Worm (Caenorhabditis elegans): Measurements from ENCODE around the gene vps-26.

vps-26 gene

DNA sequence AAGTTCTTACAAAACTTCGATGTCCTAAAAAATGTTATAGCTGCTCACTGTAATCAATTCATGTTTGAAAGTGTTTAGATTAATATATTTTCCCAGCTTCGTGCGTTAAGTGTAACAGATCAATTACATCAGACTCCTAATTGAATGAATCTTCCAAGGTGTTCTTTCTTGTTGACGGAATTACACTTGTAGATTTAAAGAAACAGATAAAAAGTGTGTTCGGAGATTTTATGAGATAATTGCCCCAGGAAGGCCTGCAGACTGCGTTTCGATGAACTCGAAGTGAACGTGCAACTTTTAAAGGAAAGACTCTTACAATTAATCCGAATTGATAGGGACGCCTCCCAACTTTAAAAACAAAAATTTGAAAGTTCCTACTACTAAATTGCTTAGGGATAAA lies 52.0 kb downstream of the vps-26 start:
- TF ChIP-seq nhr-76 (tag; optimal IDR thresholded peaks at IDR 0.05) (no peak), sem-2 (GFP tag; optimal IDR thresholded peaks at IDR 0.05) (no peak), tbx-8 (GFP tag; optimal IDR thresholded peaks at IDR 0.05) (no peak), lin-32 (GFP tag; optimal IDR thresholded peaks at IDR 0.05) (no peak), ztf-11 (tag; optimal IDR thresholded peaks at IDR 0.05) (no peak), elt-1 (tag; optimal IDR thresholded peaks at IDR 0.05; ENCODE audit: borderline replicate concordance, insufficient read depth) (no peak), ham-2 (GFP tag; optimal IDR thresholded peaks at IDR 0.05) (no peak), lin-13 (tag; optimal IDR thresholded peaks at IDR 0.05) (no peak), cnd-1 (tag; optimal IDR thresholded peaks at IDR 0.05) (no peak), nhr-237 (tag; optimal IDR thresholded peaks at IDR 0.05) (no peak), unc-120 (tag; optimal IDR thresholded peaks at IDR 0.05; ENCODE audit: poor library complexity, severe bottlenecking) (no peak)

Measured in whole organism, mixed stage, embryonic.